Worm (Caenorhabditis elegans) whole organism, L4 larva: ENCODE data around the gene T13H10.2.

Experiments used
- R02D3.7 ChIP-seq: fragments of 150-350 bp; sonication (generic microtip); optimal IDR thresholded peaks from 3 replicates; lab custom pipeline; 2014; ENCODE audit warnings: missing biosample characterization, missing genetic modification characterization
- T20F7.1 ChIP-seq: fragments of 200-800 bp; sonication (Bioruptor generic); optimal IDR thresholded peaks from 2 replicates; lab custom pipeline; 2018; ENCODE audit warnings: mild to moderate bottlenecking, missing genetic modification characterization, missing compliant biosample characterization
- T26A8.4 ChIP-seq: fragments of 200-800 bp; sonication (Bioruptor generic); IDR thresholded peaks from 2 replicates; pipeline ENCODE4 v1.3.6; 2022; ENCODE audit warnings: missing genetic modification characterization, missing compliant biosample characterization
- Y105C5A.15 ChIP-seq: fragments of 200-800 bp; sonication (Bioruptor generic); IDR thresholded peaks from 2 replicates; pipeline ENCODE4 v1.3.6; 2022; ENCODE audit warnings: missing genetic modification characterization, missing compliant biosample characterization
- Y5F2A.4 ChIP-seq: fragments of 200-800 bp; sonication (Bioruptor generic); optimal IDR thresholded peaks from 2 replicates; lab custom pipeline; 2018; ENCODE audit warnings: mild to moderate bottlenecking, missing genetic modification characterization, missing compliant biosample characterization
- ZK337.2 ChIP-seq: fragments of 200-800 bp; sonication (Bioruptor generic); IDR thresholded peaks from 2 replicates; pipeline ENCODE4 v1.3.6; 2022; ENCODE audit warnings: missing genetic modification reagents, missing genetic modification characterization, missing compliant biosample characterization
- aha-1 ChIP-seq: fragments of 150-350 bp; peaks from one replicate; lab custom pipeline; 2014; ENCODE audit warnings: missing biosample characterization, missing genetic modification characterization
- daf-16 ChIP-seq, 3 experiments: sonication (generic microtip); optimal IDR thresholded peaks; 2 replicates each; lab custom pipeline; 2016 to 2017; ENCODE audit warnings: missing genetic modification characterization in 3 of 3, missing genetic modification reagents in 3 of 3, mild to moderate bottlenecking in 2 of 3, missing compliant biosample characterization in 2 of 3, missing biosample characterization in 1 of 3, moderate library complexity in 1 of 3
- dmd-6 ChIP-seq: fragments of 200-800 bp; sonication (Bioruptor generic); IDR thresholded peaks from 2 replicates; pipeline ENCODE4 v1.3.6; 2022; ENCODE audit warnings: missing genetic modification reagents, missing genetic modification characterization, missing compliant biosample characterization
- dpl-1 ChIP-seq: fragments of 150-350 bp; optimal IDR thresholded peaks from 2 replicates; lab custom pipeline; 2014; ENCODE audit warnings: missing biosample characterization, missing genetic modification reagents, missing genetic modification characterization
- duxl-1 ChIP-seq: sonication (generic microtip); optimal IDR thresholded peaks from 2 replicates; lab custom pipeline; 2016; ENCODE audit warnings: mild to moderate bottlenecking, missing genetic modification characterization, moderate library complexity, missing compliant biosample characterization; ENCODE audit not compliant: poor library complexity
- dve-1 ChIP-seq: sonication (generic microtip); optimal IDR thresholded peaks from 2 replicates; lab custom pipeline; 2017; ENCODE audit warnings: antibody characterized with exemption, mild to moderate bottlenecking, missing genetic modification characterization, missing compliant biosample characterization; ENCODE audit not compliant: insufficient read depth
- gei-8 ChIP-seq: fragments of 200-800 bp; sonication (Bioruptor generic); optimal IDR thresholded peaks from 2 replicates; lab custom pipeline; 2018; ENCODE audit warnings: mild to moderate bottlenecking, missing genetic modification characterization, missing compliant biosample characterization
- hif-1 ChIP-seq, 2 experiments: sonication (generic microtip); optimal IDR thresholded peaks; 2 replicates each; lab custom pipeline; 2016 to 2017; ENCODE audit warnings: missing compliant biosample characterization in 2 of 2, missing genetic modification characterization in 2 of 2, missing genetic modification reagents in 2 of 2, missing genotype in 2 of 2, mild to moderate bottlenecking in 1 of 2
- hlh-11 ChIP-seq: fragments of 200-800 bp; sonication (Bioruptor generic); optimal IDR thresholded peaks from 2 replicates; lab custom pipeline; 2018; ENCODE audit warnings: mild to moderate bottlenecking, missing genetic modification characterization, missing compliant biosample characterization
- lin-38 ChIP-seq: fragments of 200-800 bp; sonication (Bioruptor generic); IDR thresholded peaks from 2 replicates; pipeline ENCODE4 v1.3.6; 2022; ENCODE audit warnings: missing genetic modification reagents, missing genetic modification characterization, missing compliant biosample characterization
- lsy-2 ChIP-seq, 2 experiments: fragments of 150-350 bp in 1 of 2; sonication (generic microtip) in 1 of 2; optimal IDR thresholded peaks; 2 replicates each; lab custom pipeline; 2014 to 2017; ENCODE audit warnings: missing biosample characterization in 2 of 2, missing genetic modification characterization in 2 of 2
- mdt-29 ChIP-seq: fragments of 200-800 bp; sonication (Bioruptor generic); IDR thresholded peaks from 2 replicates; pipeline ENCODE4 v1.3.6; 2022; ENCODE audit warnings: missing genetic modification reagents, missing genetic modification characterization, missing compliant biosample characterization
- mes-2 ChIP-seq: sonication (generic microtip); optimal IDR thresholded peaks from 2 replicates; lab custom pipeline; 2016; ENCODE audit warnings: missing genotype, mild to moderate bottlenecking, missing genetic modification characterization, missing compliant biosample characterization; ENCODE audit not compliant: poor library complexity, severe bottlenecking
- nhr-11 ChIP-seq: fragments of 150-350 bp; optimal IDR thresholded peaks from 2 replicates; lab custom pipeline; 2014; ENCODE audit warnings: missing biosample characterization, missing genetic modification characterization
- nhr-25 ChIP-seq: sonication (generic microtip); optimal IDR thresholded peaks from 2 replicates; lab custom pipeline; 2017; ENCODE audit warnings: missing genetic modification characterization, mild to moderate bottlenecking, missing compliant biosample characterization, antibody characterized with exemption, moderate library complexity, borderline replicate concordance; ENCODE audit not compliant: insufficient read depth
- nhr-28 ChIP-seq: fragments of 150-350 bp; optimal IDR thresholded peaks from 2 replicates; lab custom pipeline; 2014; ENCODE audit warnings: missing biosample characterization, missing genetic modification characterization
- nhr-48 ChIP-seq: sonication (generic microtip); optimal IDR thresholded peaks from 2 replicates; lab custom pipeline; 2016; ENCODE audit warnings: mild to moderate bottlenecking, missing genetic modification characterization, missing compliant biosample characterization
- nhr-6 ChIP-seq: fragments of 150-350 bp; optimal IDR thresholded peaks from 2 replicates; lab custom pipeline; 2014; ENCODE audit warnings: missing biosample characterization, missing genetic modification characterization
- nhr-76 ChIP-seq: fragments of 150-350 bp; optimal IDR thresholded peaks from 2 replicates; lab custom pipeline; 2014; ENCODE audit warnings: missing biosample characterization, missing genetic modification characterization
- nhr-77 ChIP-seq: fragments of 150-350 bp; optimal IDR thresholded peaks from 2 replicates; lab custom pipeline; 2014; ENCODE audit warnings: missing biosample characterization, missing genetic modification characterization
- php-3 ChIP-seq: fragments of 200-800 bp; sonication (Bioruptor generic); IDR thresholded peaks from 2 replicates; pipeline ENCODE4 v1.3.6; 2022; ENCODE audit warnings: missing genetic modification reagents, missing genetic modification characterization, missing compliant biosample characterization
- rbr-2 ChIP-seq: sonication (generic microtip); optimal IDR thresholded peaks from 2 replicates; lab custom pipeline; 2016; ENCODE audit warnings: missing genotype, missing genetic modification characterization, missing compliant biosample characterization
- set-16 ChIP-seq: fragments of 200-800 bp; sonication (Bioruptor generic); IDR thresholded peaks from 2 replicates; pipeline ENCODE4 v1.3.6; 2022; ENCODE audit warnings: missing genetic modification reagents, missing genetic modification characterization, missing compliant biosample characterization
- snpc-4 ChIP-seq: fragments of 150-350 bp; optimal IDR thresholded peaks from 2 replicates; lab custom pipeline; 2014; ENCODE audit warnings: missing biosample characterization, missing genetic modification characterization
- unc-62 ChIP-seq, 3 experiments: fragments of 150-350 bp in 1 of 3; sonication (generic microtip); optimal IDR thresholded peaks in 2 of 3; peaks in 1 of 3; 1 replicate in 1 of 3; 2 replicates in 2 of 3; lab custom pipeline; 2014 to 2017; ENCODE audit warnings: missing biosample characterization in 3 of 3, missing genetic modification characterization in 3 of 3, missing genetic modification reagents in 3 of 3, missing genotype in 1 of 3
- zfp-2 ChIP-seq: sonication (generic microtip); optimal IDR thresholded peaks from 2 replicates; lab custom pipeline; 2016; ENCODE audit warnings: mild to moderate bottlenecking, missing genetic modification characterization, missing compliant biosample characterization
- zip-2 ChIP-seq: fragments of 150-350 bp; optimal IDR thresholded peaks from 2 replicates; lab custom pipeline; 2014; ENCODE audit warnings: missing biosample characterization, missing genetic modification characterization
- ztf-7 ChIP-seq: fragments of 150-350 bp; optimal IDR thresholded peaks from 2 replicates; lab custom pipeline; 2014; ENCODE audit warnings: missing biosample characterization, missing genetic modification characterization

Gene T13H10.2

DNA sequence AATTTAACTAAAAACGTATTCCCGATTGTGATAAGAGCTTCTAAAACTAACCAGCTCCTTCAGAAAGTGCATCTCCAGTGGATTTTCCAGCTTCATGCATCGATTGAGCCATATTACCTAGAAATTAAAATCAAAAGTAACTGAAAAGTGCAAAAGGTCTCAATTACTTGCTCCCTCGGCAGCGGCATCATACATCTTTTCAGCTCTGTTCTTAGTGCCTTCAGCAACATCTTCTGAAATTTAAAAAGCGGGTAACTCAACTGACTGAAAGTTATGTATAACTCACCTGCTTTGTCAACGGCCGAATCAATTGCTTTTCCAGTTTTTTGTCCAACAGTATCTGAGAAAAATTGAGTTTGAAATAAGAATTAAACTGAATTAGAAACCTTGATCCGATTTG, 39.6 kb upstream of the T13H10.2 start:
- TF ChIP-seq unc-62 (GFP tag; optimal IDR thresholded peaks at IDR 0.05 in 1 of 2; lab: Kevin White, UChicago), result peak in 1 of 2 experiments; percentile 96
- no peak for TF ChIP-seq unc-62 (tag; optimal IDR thresholded peaks at IDR 0.05; lab: Kevin White, UChicago)
- no peak for TF ChIP-seq hif-1 (tag; optimal IDR thresholded peaks at IDR 0.05; lab: Kevin White, UChicago)
- TF ChIP-seq duxl-1 (tag; lab: Kevin White, UChicago), result no peak
- no peak for TF ChIP-seq php-3 (GFP tag; lab: Robert Waterston, UW)

- TF ChIP-seq nhr-76 (tag; lab: Kevin White, UChicago) (no peak), hlh-11 (tag; lab: Kevin White, UChicago) (peak; percentile 10), nhr-11 (tag; lab: Kevin White, UChicago) (peak; percentile 67), unc-62 (GFP tag; optimal IDR thresholded peaks at IDR 0.05 in 1 of 2; lab: Kevin White, UChicago) (peak in 1 of 2 experiments; percentile 91), unc-62 (tag; optimal IDR thresholded peaks at IDR 0.05; lab: Kevin White, UChicago) (no peak), zfp-2 (tag; lab: Kevin White, UChicago) (no peak), T26A8.4 (no peak), daf-16 (GFP tag; optimal IDR thresholded peaks at IDR 0.05; lab: Kevin White, UChicago) (peak in 1 of 2 experiments; percentile 90), daf-16 (tag; optimal IDR thresholded peaks at IDR 0.05; lab: Kevin White, UChicago) (no peak), nhr-48 (tag; lab: Kevin White, UChicago) (no peak), mdt-29 (GFP tag; lab: Robert Waterston, UW) (no peak), T20F7.1 (GFP tag; lab: Kevin White, UChicago) (no peak)
- TF ChIP-seq, all 104 proteins: peak for 4
Observed at ce11 chrIV:9928180-9928896, 35.7 kb upstream of the T13H10.2 start, which contains the start of gene dur-1. Gene dur-1, minus strand, starts transcription at chrIV:9928230.

DNA sequence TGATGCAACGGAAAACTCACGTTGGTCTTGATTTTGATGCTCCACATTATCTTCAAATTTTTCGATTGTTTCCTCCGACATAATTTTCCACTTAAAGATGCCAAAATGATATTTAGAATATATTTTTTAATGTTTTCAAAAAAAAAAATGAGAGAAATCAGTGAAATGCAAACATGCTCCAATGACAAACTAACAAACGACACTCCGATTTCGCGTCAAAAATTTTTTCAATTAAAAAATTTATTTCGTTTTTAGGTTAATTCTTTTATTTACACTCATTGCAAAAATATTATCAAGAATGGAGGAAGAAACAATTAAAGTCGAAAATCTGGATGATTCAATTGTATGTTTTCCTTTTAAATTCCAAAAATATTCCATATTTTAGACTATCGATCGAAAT, 32.0 kb upstream of the T13H10.2 start, which contains the start of the genes trmt-10A and F25H8.2:
trmt-10A (minus strand) TSS at position 159 of the 400 bp plus-strand sequence.
F25H8.2 (plus strand) TSS at position 181 of the 400 bp plus-strand sequence.
- TF ChIP-seq nhr-77 (tag; lab: Kevin White, UChicago) (peak; percentile 65), rbr-2 (tag; lab: Kevin White, UChicago) (peak; percentile 28), dmd-6 (GFP tag; lab: Robert Waterston, UW) (no peak), dpl-1 (GFP tag; lab: Kevin White, UChicago) (peak; percentile 44), nhr-6 (tag; lab: Kevin White, UChicago) (peak; percentile 16), mes-2 (tag; lab: Kevin White, UChicago) (no peak), R02D3.7 (tag; lab: Kevin White, UChicago) (no peak), zip-2 (tag; lab: Kevin White, UChicago) (no peak), dve-1 (tag; lab: Kevin White, UChicago) (peak; percentile 7), T20F7.1 (GFP tag; lab: Kevin White, UChicago) (peak; percentile 90), lin-38 (peak; percentile 89), nhr-28 (tag; lab: Kevin White, UChicago) (peak; percentile 18), aha-1 (tag; lab: Kevin White, UChicago) (peak; percentile 30), nhr-25 (tag; lab: Kevin White, UChicago) (no peak), gei-8 (no peak)

ce11 chrIV:9933580-9933979, 30.5 kb upstream of the T13H10.2 start, which contains the start of gene spe-29:
Gene spe-29, plus strand, starts transcription at chrIV:9933880.
- TF ChIP-seq snpc-4 (tag; lab: Kevin White, UChicago) (no peak), ZK337.2 (no peak), Y105C5A.15 (GFP tag; lab: Robert Waterston, UW) (no peak), lsy-2 (tag; optimal IDR thresholded peaks at IDR 0.05; lab: Kevin White, UChicago) (no peak), set-16 (GFP tag; lab: Robert Waterston, UW) (0 out of 2 replicates have a peak, but pooled peaks have one; percentile 18), daf-16 (GFP tag; optimal IDR thresholded peaks at IDR 0.05; lab: Kevin White, UChicago) (no peak), daf-16 (tag; optimal IDR thresholded peaks at IDR 0.05; lab: Kevin White, UChicago) (no peak), ztf-7 (no peak), Y5F2A.4 (GFP tag; lab: Kevin White, UChicago) (no peak)
- TF ChIP-seq, all 104 proteins: peak for 1
